Worm (Caenorhabditis elegans) whole organism, young adult: Measurements from ENCODE around the gene EEED8.14.

Source experiments
- B0019.2 ChIP-seq: fragments of 200-800 bp; sonication (Bioruptor generic); conservative IDR thresholded peaks from 2 replicates; pipeline ENCODE4 v1.3.6; 2022; ENCODE audit warnings: missing genetic modification reagents, missing genetic modification characterization, missing compliant biosample characterization
- B0035.1 ChIP-seq: sonication (generic microtip); optimal IDR thresholded peaks from 2 replicates; lab custom pipeline; 2016; ENCODE audit warnings: missing genetic modification characterization, mild to moderate bottlenecking, missing compliant biosample characterization, missing genotype, missing genetic modification reagents
- B0336.3 ChIP-seq: fragments of 200-800 bp; sonication (Bioruptor generic); IDR thresholded peaks from 2 replicates; pipeline ENCODE4 v1.3.6; 2022; ENCODE audit warnings: missing genetic modification characterization, missing compliant biosample characterization
- C06A6.2 ChIP-seq: fragments of 200-800 bp; sonication (Bioruptor generic); conservative IDR thresholded peaks from 2 replicates; pipeline ENCODE4 v1.3.6; 2022; ENCODE audit warnings: missing genetic modification characterization, missing compliant biosample characterization
- F33H1.4 ChIP-seq: fragments of 200-800 bp; sonication (Bioruptor generic); IDR thresholded peaks from 2 replicates; pipeline ENCODE4 v1.3.6; 2022; ENCODE audit warnings: missing genetic modification reagents, missing genetic modification characterization, missing compliant biosample characterization
- Y53G8AR.9 ChIP-seq: fragments of 200-800 bp; sonication (Bioruptor generic); conservative IDR thresholded peaks from 2 replicates; pipeline ENCODE4 v1.3.6; 2022; ENCODE audit warnings: missing genetic modification reagents, missing genetic modification characterization, missing compliant biosample characterization
- Y95B8A.8 ChIP-seq: fragments of 200-800 bp; sonication (Bioruptor generic); IDR thresholded peaks from 2 replicates; pipeline ENCODE4 v1.3.6; 2022; ENCODE audit warnings: missing genetic modification reagents, missing genetic modification characterization, missing compliant biosample characterization
- ZK185.1 ChIP-seq: sonication (generic microtip); optimal IDR thresholded peaks from 2 replicates; lab custom pipeline; 2016; ENCODE audit warnings: mild to moderate bottlenecking, missing genetic modification characterization, missing compliant biosample characterization; ENCODE audit not compliant: poor library complexity, severe bottlenecking
- akir-1 ChIP-seq: fragments of 200-800 bp; sonication (Bioruptor generic); optimal IDR thresholded peaks from 2 replicates; lab custom pipeline; 2018; ENCODE audit warnings: mild to moderate bottlenecking, missing genetic modification characterization, moderate library complexity, missing compliant biosample characterization
- aptf-2 ChIP-seq: fragments of 200-800 bp; sonication (Bioruptor generic); conservative IDR thresholded peaks from 2 replicates; pipeline ENCODE4 v1.3.6; 2022; ENCODE audit warnings: missing genetic modification reagents, missing genetic modification characterization, missing compliant biosample characterization
- ceh-27 ChIP-seq: fragments of 200-800 bp; sonication (Bioruptor generic); optimal IDR thresholded peaks from 2 replicates; lab custom pipeline; 2018; ENCODE audit warnings: mild to moderate bottlenecking, missing genetic modification characterization, moderate library complexity, missing compliant biosample characterization
- chd-7 ChIP-seq: sonication (generic microtip); optimal IDR thresholded peaks from 2 replicates; lab custom pipeline; 2016; ENCODE audit warnings: mild to moderate bottlenecking, missing genetic modification characterization, moderate library complexity, missing compliant biosample characterization
- die-1 ChIP-seq: sonication (generic microtip); optimal IDR thresholded peaks from 2 replicates; lab custom pipeline; 2016; ENCODE audit warnings: missing genotype, mild to moderate bottlenecking, missing genetic modification characterization, missing compliant biosample characterization
- ekl-4 ChIP-seq: fragments of 200-800 bp; sonication (Bioruptor generic); IDR thresholded peaks from 2 replicates; pipeline ENCODE4 v1.3.6; 2022; ENCODE audit warnings: missing genetic modification reagents, missing genetic modification characterization, missing compliant biosample characterization
- fkh-3 ChIP-seq: sonication (generic microtip); optimal IDR thresholded peaks from 2 replicates; lab custom pipeline; 2016; ENCODE audit warnings: mild to moderate bottlenecking, missing genetic modification characterization, missing compliant biosample characterization
- gei-17 ChIP-seq: fragments of 200-800 bp; sonication (Bioruptor generic); optimal IDR thresholded peaks from 2 replicates; lab custom pipeline; 2018; ENCODE audit warnings: mild to moderate bottlenecking, missing genetic modification characterization, missing compliant biosample characterization
- him-1 ChIP-seq: sonication (generic microtip); optimal IDR thresholded peaks from 2 replicates; lab custom pipeline; 2016; ENCODE audit warnings: missing genotype, missing genetic modification reagents, missing genetic modification characterization, missing compliant biosample characterization
- hmg-1.2 ChIP-seq: fragments of 200-800 bp; sonication (Bioruptor generic); IDR thresholded peaks from 2 replicates; pipeline ENCODE4 v1.3.6; 2022; ENCODE audit warnings: missing genetic modification reagents, missing genetic modification characterization, missing compliant biosample characterization
- hsf-1 ChIP-seq: fragments of 200-800 bp; sonication (Bioruptor generic); IDR thresholded peaks from 2 replicates; pipeline ENCODE4 v1.3.6; 2022; ENCODE audit warnings: missing genetic modification reagents, missing genetic modification characterization, missing compliant biosample characterization
- let-607 ChIP-seq, 2 experiments: fragments of 200-800 bp in 1 of 2; sonication (Bioruptor generic) in 1 of 2; sonication (generic microtip) in 1 of 2; optimal IDR thresholded peaks; 2 replicates each; lab custom pipeline; 2016 to 2018; ENCODE audit warnings: mild to moderate bottlenecking in 2 of 2, missing compliant biosample characterization in 2 of 2, missing genetic modification characterization in 2 of 2, moderate library complexity in 2 of 2, missing genotype in 1 of 2
- lin-40 ChIP-seq: sonication (generic microtip); optimal IDR thresholded peaks from 2 replicates; lab custom pipeline; 2016; ENCODE audit warnings: missing genetic modification characterization, mild to moderate bottlenecking, missing compliant biosample characterization, missing genotype, missing genetic modification reagents
- lin-54 ChIP-seq: fragments of 200-800 bp; sonication (Bioruptor generic); optimal IDR thresholded peaks from 2 replicates; lab custom pipeline; 2018; ENCODE audit warnings: mild to moderate bottlenecking, missing genetic modification characterization, missing compliant biosample characterization
- lir-1 ChIP-seq: fragments of 200-800 bp; sonication (Bioruptor generic); conservative IDR thresholded peaks from 2 replicates; pipeline ENCODE4 v1.3.6; 2022; ENCODE audit warnings: missing genetic modification reagents, missing genetic modification characterization, missing compliant biosample characterization
- lsy-27 ChIP-seq: sonication (generic microtip); optimal IDR thresholded peaks from 2 replicates; lab custom pipeline; 2017; ENCODE audit warnings: missing genetic modification characterization, mild to moderate bottlenecking, missing compliant biosample characterization, antibody characterized with exemption, missing genotype, borderline replicate concordance; ENCODE audit not compliant: insufficient read depth
- madf-3 ChIP-seq: fragments of 200-800 bp; sonication (Bioruptor generic); IDR thresholded peaks from 2 replicates; pipeline ENCODE4 v1.3.6; 2022; ENCODE audit warnings: missing genetic modification reagents, missing genetic modification characterization, missing compliant biosample characterization
- mel-28 ChIP-seq: sonication (generic microtip); optimal IDR thresholded peaks from 2 replicates; lab custom pipeline; 2016; ENCODE audit warnings: borderline replicate concordance, mild to moderate bottlenecking, missing genetic modification characterization, missing compliant biosample characterization
- nfya-1 ChIP-seq: sonication (generic microtip); optimal IDR thresholded peaks from 2 replicates; lab custom pipeline; 2017; ENCODE audit warnings: antibody characterized with exemption, missing compliant biosample characterization, missing genetic modification characterization, borderline replicate concordance; ENCODE audit not compliant: insufficient read depth
- nfya-2 ChIP-seq: fragments of 200-800 bp; sonication (Bioruptor generic); IDR thresholded peaks from 2 replicates; pipeline ENCODE4 v1.3.6; 2022; ENCODE audit warnings: missing genetic modification reagents, missing genetic modification characterization, missing compliant biosample characterization
- nfyb-1 ChIP-seq: fragments of 200-800 bp; sonication (Bioruptor generic); IDR thresholded peaks from 2 replicates; pipeline ENCODE4 v1.3.6; 2022; ENCODE audit warnings: missing genetic modification reagents, missing genetic modification characterization, missing compliant biosample characterization
- nhr-27 ChIP-seq: fragments of 200-800 bp; sonication (Bioruptor generic); optimal IDR thresholded peaks from 2 replicates; lab custom pipeline; 2018; ENCODE audit warnings: mild to moderate bottlenecking, missing genetic modification characterization, moderate library complexity, missing compliant biosample characterization
- pha-4 ChIP-seq: fragments of 150-350 bp; sonication (generic microtip); optimal IDR thresholded peaks from 2 replicates; lab custom pipeline; 2014; ENCODE audit warnings: missing biosample characterization, missing genetic modification reagents, missing genetic modification characterization
- rcor-1 ChIP-seq: fragments of 200-800 bp; sonication (Bioruptor generic); IDR thresholded peaks from 2 replicates; pipeline ENCODE4 v1.3.6; 2022; ENCODE audit warnings: missing genetic modification reagents, missing genetic modification characterization, missing compliant biosample characterization
- rec-8 ChIP-seq, 2 experiments: sonication (generic microtip); optimal IDR thresholded peaks; 2 replicates each; lab custom pipeline; 2016; ENCODE audit warnings: mild to moderate bottlenecking in 2 of 2, missing genetic modification characterization in 2 of 2, missing genetic modification reagents in 2 of 2, missing genotype in 2 of 2, missing biosample characterization in 1 of 2, missing compliant biosample characterization in 1 of 2, moderate library complexity in 1 of 2
- snpc-1.1 ChIP-seq: sonication (generic microtip); optimal IDR thresholded peaks from 2 replicates; lab custom pipeline; 2017; ENCODE audit warnings: missing genetic modification characterization, mild to moderate bottlenecking, missing compliant biosample characterization, antibody characterized with exemption, moderate library complexity, missing genotype, missing genetic modification reagents; ENCODE audit not compliant: insufficient read depth
- tbp1 ChIP-seq: fragments of 200-800 bp; sonication (Bioruptor generic); optimal IDR thresholded peaks from 2 replicates; lab custom pipeline; 2018; ENCODE audit warnings: mild to moderate bottlenecking, missing genetic modification characterization, missing compliant biosample characterization
- unc-130 ChIP-seq: sonication (generic microtip); optimal IDR thresholded peaks from 2 replicates; lab custom pipeline; 2016; ENCODE audit warnings: missing genetic modification reagents, missing genetic modification characterization, missing compliant biosample characterization
- ztf-22 ChIP-seq: fragments of 200-800 bp; sonication (Bioruptor generic); optimal IDR thresholded peaks from 2 replicates; lab custom pipeline; 2018; ENCODE audit warnings: mild to moderate bottlenecking, missing genetic modification characterization, moderate library complexity, missing compliant biosample characterization

Gene EEED8.14

ce11 chrII:5389831-5390323 lies 24.0 kb downstream of the EEED8.14 start, which contains the start of gene ndx-6 (continued):
- TF ChIP-seq ztf-22 (no peak), ekl-4 (GFP tag; lab: Robert Waterston, UW) (0 out of 2 replicates have a peak, but pooled peaks have one; percentile 64), nhr-27 (tag; lab: Kevin White, UChicago) (no peak), unc-130 (GFP tag; lab: Kevin White, UChicago) (no peak), lir-1 (GFP tag; lab: Robert Waterston, UW) (no peak), B0035.1 (no peak), pha-4 (tag; lab: Kevin White, UChicago) (peak; percentile 50), nfya-2 (no peak), let-607 (tag; optimal IDR thresholded peaks at IDR 0.05; lab: Kevin White, UChicago) (peak in 1 of 2 experiments; percentile 52), hmg-1.2 (GFP tag; lab: Robert Waterston, UW) (peak; percentile 43; the same call in 1 of the 2 replicates), B0019.2 (GFP tag; lab: Robert Waterston, UW) (no peak), lin-40 (tag; lab: Kevin White, UChicago) (peak; percentile 80), gei-17 (GFP tag; lab: Kevin White, UChicago) (no peak), aptf-2 (GFP tag; lab: Robert Waterston, UW) (no peak), lin-54 (GFP tag; lab: Kevin White, UChicago) (peak; percentile 98), nfya-1 (tag; lab: Kevin White, UChicago) (no peak), chd-7 (tag; lab: Kevin White, UChicago) (no peak), snpc-1.1 (tag; lab: Kevin White, UChicago) (no peak), rcor-1 (peak; percentile 79), rec-8 (tag; optimal IDR thresholded peaks at IDR 0.05; lab: Kevin White, UChicago) (no peak), ceh-27 (peak; percentile 46), him-1 (tag; lab: Kevin White, UChicago) (no peak), mel-28 (no peak), F33H1.4 (peak; percentile 58), die-1 (tag; lab: Kevin White, UChicago) (no peak), lsy-27 (no peak), tbp1 (GFP tag; lab: Kevin White, UChicago) (peak; percentile 56), C06A6.2 (0 out of 2 replicates have a peak, but pooled peaks have one; percentile 54), akir-1 (GFP tag; lab: Kevin White, UChicago) (no peak)

ce11 chrII:5388786-5389421 lies 24.9 kb downstream of the EEED8.14 start, which contains the start of gene rsp-4:
rsp-4 (minus strand) TSS chrII:5388836.
- TF ChIP-seq nfyb-1 (GFP tag; lab: Robert Waterston, UW) (0 out of 2 replicates have a peak, but pooled peaks have one; percentile 36), ZK185.1 (tag; lab: Kevin White, UChicago) (no peak)

ce11 chrII:5387217-5387616 lies 26.6 kb downstream of the EEED8.14 start, which contains the start of gene ccpp-6:
ccpp-6 (minus strand) TSS chrII:5387317.
- TF ChIP-seq rec-8 (tag; optimal IDR thresholded peaks at IDR 0.05; lab: Kevin White, UChicago) (no peak), madf-3 (0 out of 2 replicates have a peak, but pooled peaks have one; percentile 42), Y95B8A.8 (GFP tag; lab: Robert Waterston, UW) (peak; percentile 36; the same call in 1 of the 2 replicates), B0336.3 (GFP tag; lab: Robert Waterston, UW) (peak; percentile 40; the same call in 1 of the 2 replicates), fkh-3 (no peak), hsf-1 (GFP tag; lab: Robert Waterston, UW) (0 out of 2 replicates have a peak, but pooled peaks have one; percentile 22), Y53G8AR.9 (GFP tag; lab: Robert Waterston, UW) (0 out of 2 replicates have a peak, but pooled peaks have one; percentile 11), him-1 (tag; lab: Kevin White, UChicago) (peak; percentile 23)
- TF ChIP-seq, all 124 proteins: peak for 6
